Worm (Caenorhabditis elegans): ENCODE data around the gene daf-41.

daf-41 gene

ce11 chrIII:5285484-5285883, 10.9 kb upstream of the daf-41 start:
- TF ChIP-seq dao-5 (tag; optimal IDR thresholded peaks at IDR 0.05) (no peak), W03F9.2 (tag; optimal IDR thresholded peaks at IDR 0.05) (no peak), him-1 (tag; optimal IDR thresholded peaks at IDR 0.05) (no peak)

- TF ChIP-seq dao-5 (tag; optimal IDR thresholded peaks at IDR 0.05) (no peak), W03F9.2 (tag; optimal IDR thresholded peaks at IDR 0.05) (no peak), him-1 (tag; optimal IDR thresholded peaks at IDR 0.05) (no peak)
Measured at ce11 chrIII:5280228-5280627, 5.7 kb upstream of the daf-41 start.

- TF ChIP-seq dao-5 (tag; optimal IDR thresholded peaks at IDR 0.05) (no peak), W03F9.2 (tag; optimal IDR thresholded peaks at IDR 0.05) (no peak), him-1 (tag; optimal IDR thresholded peaks at IDR 0.05) (no peak)
Measured at ce11 chrIII:5277740-5278139, 3.2 kb upstream of the daf-41 start, which contains the start of gene clk-1. Gene clk-1 (plus strand): TSS chrIII:5277894.

ce11 chrIII:5274250-5274649, 315 bp downstream of the daf-41 start:
- no peak for TF ChIP-seq dao-5 (tag; optimal IDR thresholded peaks at IDR 0.05)
- TF ChIP-seq W03F9.2 (tag; optimal IDR thresholded peaks at IDR 0.05) = no peak
- TF ChIP-seq him-1 (tag; optimal IDR thresholded peaks at IDR 0.05) = no peak

- TF ChIP-seq him-1 (tag; optimal IDR thresholded peaks at IDR 0.05) = no peak
- no peak for TF ChIP-seq W03F9.2 (tag; optimal IDR thresholded peaks at IDR 0.05)
- TF ChIP-seq dao-5 (tag; optimal IDR thresholded peaks at IDR 0.05) = no peak
Measured at ce11 chrIII:5273396-5273857, 1.1 kb downstream of the daf-41 start, which contains the start of gene ztf-8. Gene ztf-8 (minus strand): TSS chrIII:5273471.

- TF ChIP-seq him-1 (tag; optimal IDR thresholded peaks at IDR 0.05) = no peak
- TF ChIP-seq W03F9.2 (tag; optimal IDR thresholded peaks at IDR 0.05) = no peak
- TF ChIP-seq dao-5 (tag; optimal IDR thresholded peaks at IDR 0.05) = no peak
Measured at ce11 chrIII:5269814-5270213, 4.8 kb downstream of the daf-41 start, which contains the start of gene ZC395.4. Gene ZC395.4 (plus strand): TSS chrIII:5270114.

ce11 chrIII:5268486-5268885, 6.1 kb downstream of the daf-41 start:
- no peak for TF ChIP-seq W03F9.2 (tag; optimal IDR thresholded peaks at IDR 0.05)
- no peak for TF ChIP-seq dao-5 (tag; optimal IDR thresholded peaks at IDR 0.05)
- TF ChIP-seq him-1 (tag; optimal IDR thresholded peaks at IDR 0.05) = no peak

- TF ChIP-seq dao-5 (tag; optimal IDR thresholded peaks at IDR 0.05) (no peak), W03F9.2 (tag; optimal IDR thresholded peaks at IDR 0.05) (no peak), him-1 (tag; optimal IDR thresholded peaks at IDR 0.05) (no peak)
Measured at ce11 chrIII:5267217-5267906, 7.2 kb downstream of the daf-41 start, which contains the start of gene ZC395.5. Gene ZC395.5 (plus strand): TSS chrIII:5267848.

- TF ChIP-seq dao-5 (tag; optimal IDR thresholded peaks at IDR 0.05) (no peak), W03F9.2 (tag; optimal IDR thresholded peaks at IDR 0.05) (no peak), him-1 (tag; optimal IDR thresholded peaks at IDR 0.05) (no peak)
Measured at ce11 chrIII:5264813-5265212, 9.8 kb downstream of the daf-41 start, which contains the start of gene gro-1. Gene gro-1 (plus strand): TSS chrIII:5265113.

ce11 chrIII:5263299-5263993, 11.1 kb downstream of the daf-41 start, which contains the start of the genes C34E10.9 and hap-1:
Gene C34E10.9 (minus strand): TSS chrIII:5263399.
Gene hap-1 (plus strand): TSS chrIII:5263943.
- TF ChIP-seq him-1 (tag; optimal IDR thresholded peaks at IDR 0.05) = no peak
- no peak for TF ChIP-seq dao-5 (tag; optimal IDR thresholded peaks at IDR 0.05)
- TF ChIP-seq W03F9.2 (tag; optimal IDR thresholded peaks at IDR 0.05) = no peak

ce11 chrIII:5260394-5260793, 14.2 kb downstream of the daf-41 start, which contains the start of gene gop-3:
Gene gop-3 (plus strand): TSS chrIII:5260694.
- no peak for TF ChIP-seq dao-5 (tag; optimal IDR thresholded peaks at IDR 0.05)
- TF ChIP-seq him-1 (tag; optimal IDR thresholded peaks at IDR 0.05) = no peak
- no peak for TF ChIP-seq W03F9.2 (tag; optimal IDR thresholded peaks at IDR 0.05)

ce11 chrIII:5258918-5259317, 15.6 kb downstream of the daf-41 start, which contains the start of gene gop-2:
Gene gop-2 (plus strand): TSS chrIII:5259023.
- TF ChIP-seq W03F9.2 (tag; optimal IDR thresholded peaks at IDR 0.05) = no peak
- no peak for TF ChIP-seq him-1 (tag; optimal IDR thresholded peaks at IDR 0.05)
- no peak for TF ChIP-seq dao-5 (tag; optimal IDR thresholded peaks at IDR 0.05)

ce11 chrIII:5254108-5254507, 20.5 kb downstream of the daf-41 start, which contains the start of the genes sumv-1 and gop-1:
Gene sumv-1 (minus strand): TSS chrIII:5254187.
Gene gop-1 (plus strand): TSS chrIII:5254438.
- TF ChIP-seq dao-5 (tag; optimal IDR thresholded peaks at IDR 0.05) (no peak), W03F9.2 (tag; optimal IDR thresholded peaks at IDR 0.05) (no peak), him-1 (tag; optimal IDR thresholded peaks at IDR 0.05) (no peak)

- TF ChIP-seq W03F9.2 (tag; optimal IDR thresholded peaks at IDR 0.05) = no peak
- TF ChIP-seq him-1 (tag; optimal IDR thresholded peaks at IDR 0.05) = no peak
- no peak for TF ChIP-seq dao-5 (tag; optimal IDR thresholded peaks at IDR 0.05)
Measured at ce11 chrIII:5248706-5249105, 25.9 kb downstream of the daf-41 start.

Data from whole organism, L4/young adult.